Worm (Caenorhabditis elegans): Measurements from ENCODE around the gene K04C1.2.

DNA sequence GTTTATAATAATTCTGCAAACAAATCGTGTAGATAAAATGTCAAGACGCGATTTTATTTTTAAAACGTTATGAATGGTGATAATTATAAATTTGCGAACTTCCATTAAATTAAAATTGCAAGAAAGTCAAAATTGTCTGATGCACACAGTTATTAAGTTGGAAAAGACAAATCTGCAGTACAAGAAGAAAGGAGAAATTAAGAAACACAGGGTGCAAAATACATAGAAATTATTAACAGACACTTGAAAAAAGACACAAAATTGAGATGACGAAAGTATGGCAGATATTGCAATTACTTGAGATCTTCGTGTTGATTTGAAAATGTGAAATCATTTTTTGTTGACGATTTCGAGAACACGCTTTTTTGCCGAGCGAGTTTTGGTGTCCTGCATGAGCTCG lies 3.0 kb downstream of the K04C1.2 start:
- no peak for TF ChIP-seq nhr-11 (tag; optimal IDR thresholded peaks at IDR 0.05)
- TF ChIP-seq ztf-4 (tag; optimal IDR thresholded peaks at IDR 0.05) = no peak
- TF ChIP-seq mdl-1 (tag; optimal IDR thresholded peaks at IDR 0.05) = no peak
- no peak for TF ChIP-seq aly-2 (tag; optimal IDR thresholded peaks at IDR 0.05)
- no peak for TF ChIP-seq nhr-77 (tag; optimal IDR thresholded peaks at IDR 0.05)
- no peak for TF ChIP-seq R02D3.7 (tag; optimal IDR thresholded peaks at IDR 0.05)
- TF ChIP-seq lin-39 (tag; optimal IDR thresholded peaks at IDR 0.05) = no peak
- TF ChIP-seq tbx-2 (tag; optimal IDR thresholded peaks at IDR 0.05) = no peak
- TF ChIP-seq ztf-11 (tag; optimal IDR thresholded peaks at IDR 0.05) = no peak
- TF ChIP-seq elt-1 (tag; optimal IDR thresholded peaks at IDR 0.05) = no peak
- no peak for TF ChIP-seq ama-1 (optimal IDR thresholded peaks at IDR 0.05)

Measured in whole organism, L3 larva.